Worm (Caenorhabditis elegans) whole organism, L1 larva: Measurements from ENCODE around the gene T04F8.2.

Experiments used
- C04F5.9 ChIP-seq: sonication (generic microtip); optimal IDR thresholded peaks from 2 replicates; lab custom pipeline; 2016; ENCODE audit warnings: missing genetic modification characterization, missing compliant biosample characterization
- F16B12.6 ChIP-seq: fragments of 150-350 bp; optimal IDR thresholded peaks from 2 replicates; lab custom pipeline; 2014; ENCODE audit warnings: missing biosample characterization, missing genetic modification characterization
- Y116A8C.19 ChIP-seq: sonication (generic microtip); optimal IDR thresholded peaks from 2 replicates; lab custom pipeline; 2016; ENCODE audit warnings: missing compliant biosample characterization, missing genetic modification characterization, borderline replicate concordance
- aha-1 ChIP-seq: fragments of 150-350 bp; optimal IDR thresholded peaks from 2 replicates; lab custom pipeline; 2014; ENCODE audit warnings: missing biosample characterization, missing genetic modification characterization
- alr-1 ChIP-seq: fragments of 200-800 bp; sonication (Bioruptor generic); optimal IDR thresholded peaks from 2 replicates; lab custom pipeline; 2018; ENCODE audit warnings: borderline replicate concordance, mild to moderate bottlenecking, missing genetic modification characterization, missing compliant biosample characterization
- aly-2 ChIP-seq: fragments of 150-350 bp; optimal IDR thresholded peaks from 2 replicates; lab custom pipeline; 2014; ENCODE audit warnings: missing biosample characterization, missing genetic modification characterization
- ama-1 ChIP-seq: fragments of 150-350 bp; optimal IDR thresholded peaks from 2 replicates; lab custom pipeline; 2014
- blmp-1 ChIP-seq: fragments of 150-350 bp; optimal IDR thresholded peaks from 2 replicates; lab custom pipeline; 2014; ENCODE audit warnings: missing biosample characterization, missing genetic modification characterization
- ceh-8 ChIP-seq: fragments of 200-800 bp; sonication (Bioruptor generic); optimal IDR thresholded peaks from 2 replicates; lab custom pipeline; 2018; ENCODE audit warnings: mild to moderate bottlenecking, missing genetic modification characterization, moderate library complexity, missing compliant biosample characterization
- ceh-82 ChIP-seq, 3 experiments: fragments of 150-350 bp in 1 of 3; sonication (generic microtip) in 2 of 3; optimal IDR thresholded peaks; 2 replicates each; lab custom pipeline; 2014 to 2017; ENCODE audit warnings: missing biosample characterization in 3 of 3, missing genetic modification characterization in 3 of 3
- ceh-90 ChIP-seq: sonication (generic microtip); optimal IDR thresholded peaks from 2 replicates; lab custom pipeline; 2016; ENCODE audit warnings: missing genetic modification characterization, missing compliant biosample characterization
- dpl-1 ChIP-seq, 3 experiments: fragments of 150-350 bp in 2 of 3; sonication (generic microtip) in 1 of 3; optimal IDR thresholded peaks; 2 replicates each; lab custom pipeline; 2014 to 2017; ENCODE audit warnings: missing biosample characterization in 3 of 3, missing genetic modification characterization in 3 of 3, missing genetic modification reagents in 3 of 3
- efl-1 ChIP-seq, 4 experiments: fragments of 150-350 bp; optimal IDR thresholded peaks in 3 of 4; peaks in 1 of 4; 1 replicate in 1 of 4; 2 replicates in 3 of 4; lab custom pipeline; 2014; ENCODE audit warnings: missing biosample characterization in 2 of 4, missing genetic modification characterization in 2 of 4, missing genetic modification reagents in 2 of 4
- efl-3 ChIP-seq: fragments of 200-800 bp; sonication (Bioruptor generic); optimal IDR thresholded peaks from 2 replicates; lab custom pipeline; 2018; ENCODE audit warnings: mild to moderate bottlenecking, missing genetic modification characterization, missing compliant biosample characterization
- egl-13 ChIP-seq: sonication (generic microtip); optimal IDR thresholded peaks from 2 replicates; lab custom pipeline; 2016; ENCODE audit warnings: missing genotype, missing genetic modification reagents, missing genetic modification characterization, missing compliant biosample characterization
- elt-3 ChIP-seq, 6 experiments: fragments of 150-350 bp in 1 of 6; sonication (generic microtip); optimal IDR thresholded peaks; 2 replicates each; lab custom pipeline; 2017 to 2018; ENCODE audit warnings: missing biosample characterization in 6 of 6, missing genetic modification characterization in 6 of 6, inconsistent platforms in 1 of 6
- grh-1 ChIP-seq: fragments of 200-800 bp; sonication (Bioruptor generic); IDR thresholded peaks from 2 replicates; pipeline ENCODE4 v1.3.6; 2022; ENCODE audit warnings: missing genetic modification reagents, missing genetic modification characterization, missing compliant biosample characterization
- hlh-17 ChIP-seq: fragments of 200-800 bp; sonication (Bioruptor generic); optimal IDR thresholded peaks from 2 replicates; lab custom pipeline; 2018; ENCODE audit warnings: missing genetic modification characterization, mild to moderate bottlenecking, missing compliant biosample characterization, moderate library complexity, borderline replicate concordance
- hlh-4 ChIP-seq: sonication (generic microtip); optimal IDR thresholded peaks from 2 replicates; lab custom pipeline; 2016; ENCODE audit warnings: mild to moderate bottlenecking, missing genetic modification characterization, missing compliant biosample characterization
- irx-1 ChIP-seq: sonication (generic microtip); optimal IDR thresholded peaks from 2 replicates; lab custom pipeline; 2016; ENCODE audit warnings: missing genetic modification characterization, missing compliant biosample characterization
- lin-13 ChIP-seq: fragments of 150-350 bp; optimal IDR thresholded peaks from 2 replicates; lab custom pipeline; 2014; ENCODE audit warnings: missing biosample characterization, missing genetic modification reagents, missing genetic modification characterization
- lin-35 ChIP-seq, 2 experiments: fragments of 150-350 bp; optimal IDR thresholded peaks; 2 replicates each; lab custom pipeline; 2014; ENCODE audit warnings: missing biosample characterization in 2 of 2, missing genetic modification characterization in 2 of 2, missing genetic modification reagents in 2 of 2
- lin-39 ChIP-seq: fragments of 150-350 bp; optimal IDR thresholded peaks from 2 replicates; lab custom pipeline; 2014; ENCODE audit warnings: missing biosample characterization, missing genetic modification reagents, missing genetic modification characterization
- lsy-2 ChIP-seq, 2 experiments: fragments of 150-350 bp; optimal IDR thresholded peaks; 2 replicates each; lab custom pipeline; 2014; ENCODE audit warnings: missing biosample characterization in 2 of 2, missing genetic modification characterization in 2 of 2
- mab-9 ChIP-seq: fragments of 200-800 bp; sonication (Bioruptor generic); IDR thresholded peaks from 2 replicates; pipeline ENCODE4 v1.3.6; 2022; ENCODE audit warnings: missing genetic modification reagents, missing genetic modification characterization, missing compliant biosample characterization
- mdl-1 ChIP-seq, 2 experiments: fragments of 150-350 bp; optimal IDR thresholded peaks; 2 replicates each; lab custom pipeline; 2014 to 2017; ENCODE audit warnings: missing biosample characterization in 2 of 2, missing genetic modification characterization in 2 of 2, inconsistent platforms in 1 of 2
- mef-2 ChIP-seq: fragments of 150-350 bp; optimal IDR thresholded peaks from 2 replicates; lab custom pipeline; 2014; ENCODE audit warnings: missing biosample characterization, missing genetic modification characterization
- mep-1 ChIP-seq: fragments of 150-350 bp; optimal IDR thresholded peaks from 2 replicates; lab custom pipeline; 2014; ENCODE audit warnings: missing biosample characterization, missing genetic modification characterization
- nhr-11 ChIP-seq: fragments of 150-350 bp; optimal IDR thresholded peaks from 2 replicates; lab custom pipeline; 2014; ENCODE audit warnings: missing biosample characterization, missing genetic modification characterization
- nhr-19 ChIP-seq: fragments of 200-800 bp; sonication (Bioruptor generic); conservative IDR thresholded peaks from 2 replicates; pipeline ENCODE4 v1.3.6; 2022; ENCODE audit warnings: missing genetic modification characterization, missing compliant biosample characterization
- nhr-237 ChIP-seq: fragments of 150-350 bp; optimal IDR thresholded peaks from 2 replicates; lab custom pipeline; 2014; ENCODE audit warnings: missing biosample characterization, missing genetic modification characterization
- nhr-28 ChIP-seq: fragments of 150-350 bp; optimal IDR thresholded peaks from 2 replicates; lab custom pipeline; 2014; ENCODE audit warnings: missing biosample characterization, missing genetic modification characterization
- nhr-47 ChIP-seq: sonication (generic microtip); optimal IDR thresholded peaks from 2 replicates; lab custom pipeline; 2016; ENCODE audit warnings: mild to moderate bottlenecking, missing genetic modification characterization, moderate library complexity, missing compliant biosample characterization
- nhr-76 ChIP-seq: sonication (generic microtip); optimal IDR thresholded peaks from 2 replicates; lab custom pipeline; 2017; ENCODE audit warnings: missing biosample characterization, missing genetic modification characterization
- nhr-84 ChIP-seq: sonication (generic microtip); optimal IDR thresholded peaks from 2 replicates; lab custom pipeline; 2017; ENCODE audit warnings: missing biosample characterization, missing genetic modification characterization
- nhr-90 ChIP-seq: sonication (generic microtip); optimal IDR thresholded peaks from 2 replicates; lab custom pipeline; 2016; ENCODE audit warnings: mild to moderate bottlenecking, missing genetic modification characterization, missing compliant biosample characterization; ENCODE audit not compliant: poor library complexity
- pag-3 ChIP-seq: sonication (generic microtip); optimal IDR thresholded peaks from 2 replicates; lab custom pipeline; 2017; ENCODE audit warnings: missing genetic modification characterization, mild to moderate bottlenecking, missing compliant biosample characterization, antibody characterized with exemption, borderline replicate concordance; ENCODE audit not compliant: insufficient read depth
- pax-3 ChIP-seq: fragments of 200-800 bp; sonication (Bioruptor generic); optimal IDR thresholded peaks from 2 replicates; lab custom pipeline; 2018; ENCODE audit warnings: mild to moderate bottlenecking, missing genetic modification characterization, moderate library complexity, missing compliant biosample characterization
- skn-1 ChIP-seq: fragments of 150-350 bp; optimal IDR thresholded peaks from 2 replicates; lab custom pipeline; 2014; ENCODE audit warnings: missing biosample characterization, missing genetic modification characterization
- snpc-4 ChIP-seq: fragments of 150-350 bp; optimal IDR thresholded peaks from 2 replicates; lab custom pipeline; 2014; ENCODE audit warnings: missing biosample characterization, missing genetic modification characterization
- sup-37 ChIP-seq: fragments of 200-800 bp; sonication (Bioruptor generic); optimal IDR thresholded peaks from 2 replicates; lab custom pipeline; 2018; ENCODE audit warnings: mild to moderate bottlenecking, missing genetic modification characterization, missing compliant biosample characterization
- swsn-7 ChIP-seq: sonication (generic microtip); optimal IDR thresholded peaks from 2 replicates; lab custom pipeline; 2016; ENCODE audit warnings: missing genetic modification characterization, missing compliant biosample characterization
- unc-130 ChIP-seq: fragments of 150-350 bp; optimal IDR thresholded peaks from 2 replicates; lab custom pipeline; 2017; ENCODE audit warnings: missing biosample characterization, missing genetic modification characterization, inconsistent platforms
- unc-30 ChIP-seq: sonication (generic microtip); optimal IDR thresholded peaks from 2 replicates; lab custom pipeline; 2017; ENCODE audit warnings: missing biosample characterization, missing genetic modification characterization
- unc-86 ChIP-seq: sonication (generic microtip); optimal IDR thresholded peaks from 2 replicates; lab custom pipeline; 2016; ENCODE audit warnings: missing genetic modification characterization, missing compliant biosample characterization
- vab-15 ChIP-seq: sonication (generic microtip); optimal IDR thresholded peaks from 2 replicates; lab custom pipeline; 2017; ENCODE audit warnings: missing genotype, mild to moderate bottlenecking, missing genetic modification characterization, missing compliant biosample characterization
- xbp-1 ChIP-seq: sonication (generic microtip); optimal IDR thresholded peaks from 2 replicates; lab custom pipeline; 2016; ENCODE audit warnings: missing genetic modification characterization, missing compliant biosample characterization
- zag-1 ChIP-seq: fragments of 150-350 bp; optimal IDR thresholded peaks from 2 replicates; lab custom pipeline; 2014; ENCODE audit warnings: missing biosample characterization, missing genetic modification characterization
- ztf-11 ChIP-seq, 2 experiments: sonication (generic microtip); optimal IDR thresholded peaks; 2 replicates each; lab custom pipeline; 2016 to 2017; ENCODE audit warnings: missing genetic modification characterization in 2 of 2, missing biosample characterization in 1 of 2, missing compliant biosample characterization in 1 of 2
- ztf-4 ChIP-seq: fragments of 150-350 bp; optimal IDR thresholded peaks from 2 replicates; lab custom pipeline; 2014; ENCODE audit warnings: missing biosample characterization, missing genetic modification characterization

The T04F8.2 gene

ce11 chrX:11605766-11606490 is 50.4 kb downstream of the T04F8.2 start:
- TF ChIP-seq pax-3 (tag; lab: Kevin White, UChicago) (peak; percentile 99), snpc-4 (peak; percentile 66), ceh-8 (GFP tag; lab: Kevin White, UChicago) (peak; percentile 80), F16B12.6 (tag; lab: Kevin White, UChicago) (no peak), unc-30 (tag; lab: Kevin White, UChicago) (peak; percentile 50), mab-9 (GFP tag; lab: Robert Waterston, UW) (peak; percentile 79), hlh-4 (tag; lab: Kevin White, UChicago) (peak; percentile 28), nhr-19 (GFP tag; lab: Robert Waterston, UW) (peak; percentile 87), mdl-1 (tag; optimal IDR thresholded peaks at IDR 0.05; lab: Kevin White, UChicago) (peak in 1 of 2 experiments; percentile 43), nhr-76 (peak; percentile 67), grh-1 (peak; percentile 94), ceh-90 (tag; lab: Kevin White, UChicago) (no peak), lin-13 (GFP tag; lab: Kevin White, UChicago) (peak; percentile 51), nhr-90 (tag; lab: Kevin White, UChicago) (peak; percentile 96), dpl-1 (GFP tag; optimal IDR thresholded peaks at IDR 0.05; lab: Kevin White, UChicago) (peak; percentile 66 to 75 (median 69)), xbp-1 (tag; lab: Kevin White, UChicago) (peak; percentile 91), Y116A8C.19 (no peak), ztf-4 (tag; lab: Kevin White, UChicago) (peak; percentile 76), ceh-82 (tag; optimal IDR thresholded peaks at IDR 0.05; lab: Kevin White, UChicago) (peak; percentile 51 to 70 (median 63)), swsn-7 (tag; lab: Kevin White, UChicago) (peak; percentile 97), blmp-1 (tag; lab: Kevin White, UChicago) (peak; percentile 28), C04F5.9 (tag; lab: Kevin White, UChicago) (peak; percentile 68), ztf-11 (tag; optimal IDR thresholded peaks at IDR 0.05; lab: Kevin White, UChicago) (peak; percentile 82 to 90), lin-35 (GFP tag; optimal IDR thresholded peaks at IDR 0.05; lab: Kevin White, UChicago) (peak; percentile 35 to 81), irx-1 (peak; percentile 97), nhr-237 (tag; lab: Kevin White, UChicago) (peak; percentile 76), hlh-17 (GFP tag; lab: Kevin White, UChicago) (peak; percentile 86), nhr-28 (tag; lab: Kevin White, UChicago) (no peak), mep-1 (tag; lab: Kevin White, UChicago) (peak; percentile 75), nhr-84 (tag; lab: Kevin White, UChicago) (no peak), unc-86 (tag; lab: Kevin White, UChicago) (peak; percentile 98), zag-1 (peak; percentile 22), nhr-47 (tag; lab: Kevin White, UChicago) (peak; percentile 99), sup-37 (GFP tag; lab: Kevin White, UChicago) (peak; percentile 88), lin-39 (peak; percentile 77), mef-2 (tag; lab: Kevin White, UChicago) (no peak), ama-1 (lab: Kevin White, UChicago) (no peak), aha-1 (tag; lab: Kevin White, UChicago) (peak; percentile 35), elt-3 (tag; optimal IDR thresholded peaks at IDR 0.05; lab: Kevin White, UChicago) (peak in 4 of 6 experiments; percentile 17 to 94 (median 60)), unc-130 (tag; lab: Kevin White, UChicago) (peak; percentile 55), nhr-11 (tag; lab: Kevin White, UChicago) (peak; percentile 86), alr-1 (tag; lab: Kevin White, UChicago) (no peak), lsy-2 (tag; optimal IDR thresholded peaks at IDR 0.05; lab: Kevin White, UChicago) (peak; percentile 72 to 78), egl-13 (tag; lab: Kevin White, UChicago) (peak; percentile 96), efl-3 (GFP tag; lab: Kevin White, UChicago) (peak; percentile 83), pag-3 (no peak), efl-1 (optimal IDR thresholded peaks at IDR 0.05; lab: Kevin White, UChicago) (peak; percentile 55 to 65), efl-1 (GFP tag; optimal IDR thresholded peaks at IDR 0.05 in 1 of 2; lab: Kevin White, UChicago) (peak; percentile 21 to 97), aly-2 (tag; lab: Kevin White, UChicago) (peak; percentile 43), vab-15 (peak; percentile 2), skn-1 (tag; lab: Kevin White, UChicago) (peak; percentile 15)
